Fruit fly (Drosophila melanogaster) whole organism: ENCODE data around the gene Sec71.

Experiments
- CG8478 ChIP-seq: fragments of >200 bp; optimal IDR thresholded peaks from 2 replicates; lab custom pipeline; 2018; ENCODE audit warnings: inconsistent platforms
- Dll ChIP-seq: fragments of >200 bp; optimal IDR thresholded peaks from 2 replicates; lab custom pipeline; 2017
- EcR ChIP-seq, 2 experiments: fragments of >200 bp; optimal IDR thresholded peaks; 2 replicates each; lab custom pipeline; 2017; ENCODE audit warnings: missing biosample characterization in 2 of 2, missing genetic modification characterization in 2 of 2, missing genetic modification reagents in 2 of 2
- pan ChIP-seq: fragments of >200 bp; optimal IDR thresholded peaks from 2 replicates; lab custom pipeline; 2017
- psq ChIP-seq: fragments of >200 bp; optimal IDR thresholded peaks from 2 replicates; lab custom pipeline; 2017
- usp ChIP-seq: fragments of >200 bp; optimal IDR thresholded peaks from 2 replicates; lab custom pipeline; 2017; ENCODE audit warnings: missing biosample characterization, missing genetic modification characterization, mixed read lengths

DNA sequence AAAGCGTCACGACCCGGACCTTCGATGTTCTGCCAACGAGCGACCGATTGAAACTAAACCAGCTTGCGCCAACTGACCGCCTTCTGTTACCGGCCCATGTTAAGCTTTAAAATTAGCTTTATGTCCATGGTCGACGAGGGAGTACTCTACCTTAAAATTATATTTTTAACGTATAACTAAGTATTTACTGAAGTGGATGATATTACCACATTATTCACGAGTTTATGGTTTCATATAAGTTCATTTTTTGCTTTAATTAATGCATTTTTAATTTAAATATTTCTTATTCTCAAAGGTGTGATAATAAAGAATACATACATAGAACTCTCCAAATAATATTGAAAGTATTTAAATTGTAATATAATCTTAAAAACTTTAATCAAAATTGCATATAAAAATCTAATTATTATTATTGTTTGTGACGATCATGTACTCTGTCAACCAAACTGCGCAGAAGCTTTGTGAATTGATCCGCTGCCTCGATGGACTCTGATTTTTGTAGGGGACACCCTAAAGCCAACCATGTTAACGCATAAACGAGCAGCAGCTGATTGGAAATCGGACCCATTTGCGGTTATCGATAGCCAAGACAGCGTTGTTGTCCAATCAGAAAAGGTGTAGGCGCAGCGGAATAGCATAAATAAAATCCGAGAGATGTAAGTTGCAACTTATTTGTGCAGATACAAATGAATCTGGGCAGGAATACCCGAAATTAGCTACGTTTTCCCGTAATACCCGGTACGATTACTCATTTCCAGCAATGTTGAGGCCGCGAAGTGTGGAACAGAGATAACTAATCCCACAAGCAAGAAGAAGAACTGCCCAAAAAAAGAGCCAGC, 13.0 kb upstream of the Sec71 start, which contains the start of the genes CG9008 and p38b:
- TF ChIP-seq CG8478 (lab: Kevin White, UChicago): no peak
- no peak for TF ChIP-seq usp
- no peak for TF ChIP-seq psq (lab: Kevin White, UChicago)
- no peak for TF ChIP-seq EcR (GFP tag; optimal IDR thresholded peaks at IDR 0.05; lab: Kevin White, UChicago)
- TF ChIP-seq pan (lab: Kevin White, UChicago): no peak
- TF ChIP-seq Dll (lab: Kevin White, UChicago): no peak
